Fruit fly (Drosophila melanogaster) whole organism, embryonic: ENCODE measurements around the gene CG31183.

ENCODE experiments used
- B-H1 ChIP-seq: fragments of 200-800 bp; sonication (Bioruptor generic); IDR thresholded peaks from 3 replicates; pipeline ENCODE4 v1.3.6; 2022; ENCODE audit warnings: missing biosample characterization, missing genetic modification characterization
- Bteb2 ChIP-seq: fragments of 200-800 bp; sonication (Bioruptor generic); optimal IDR thresholded peaks from 2 replicates; lab custom pipeline; 2016; ENCODE audit warnings: missing biosample characterization, missing genetic modification characterization
- CG10147 ChIP-seq: fragments of 200-800 bp; sonication (Bioruptor generic); optimal IDR thresholded peaks from 2 replicates; lab custom pipeline; 2019; ENCODE audit warnings: missing biosample characterization, mild to moderate bottlenecking, missing genetic modification characterization, moderate library complexity
- CG10267 ChIP-seq: fragments of 200-800 bp; sonication (Bioruptor generic); optimal IDR thresholded peaks from 2 replicates; lab custom pipeline; 2018; ENCODE audit warnings: missing biosample characterization, mild to moderate bottlenecking, missing genetic modification characterization, moderate library complexity
- CG10321 ChIP-seq: fragments of 200-800 bp; sonication (Bioruptor generic); IDR thresholded peaks from 2 replicates; pipeline ENCODE4 v1.3.6; 2022; ENCODE audit warnings: missing biosample characterization, missing genetic modification characterization
- CG10431 ChIP-seq: fragments of 200-800 bp; sonication (Bioruptor generic); optimal IDR thresholded peaks from 3 replicates; lab custom pipeline; 2018; ENCODE audit warnings: missing biosample characterization, mild to moderate bottlenecking, missing genetic modification characterization
- CG11085 ChIP-seq: fragments of 200-800 bp; sonication (Bioruptor generic); IDR thresholded peaks from 2 replicates; pipeline ENCODE4 v1.3.6; 2022; ENCODE audit warnings: missing biosample characterization, missing genetic modification characterization
- CG11696 ChIP-seq: fragments of 200-800 bp; sonication (Bioruptor generic); IDR thresholded peaks from 2 replicates; pipeline ENCODE4 v1.3.6; 2022; ENCODE audit warnings: missing biosample characterization, missing genetic modification characterization
- CG13123 ChIP-seq: fragments of 200-800 bp; sonication (Bioruptor generic); optimal IDR thresholded peaks from 2 replicates; lab custom pipeline; 2016; ENCODE audit warnings: missing biosample characterization, missing genetic modification characterization
- CG13624 ChIP-seq: fragments of 200-800 bp; sonication (Bioruptor generic); optimal IDR thresholded peaks from 2 replicates; lab custom pipeline; 2016; ENCODE audit warnings: missing biosample characterization, missing genetic modification characterization
- CG13894 ChIP-seq: fragments of 200-800 bp; sonication (Bioruptor generic); optimal IDR thresholded peaks from 3 replicates; lab custom pipeline; 2018; ENCODE audit warnings: missing biosample characterization, mild to moderate bottlenecking, missing genetic modification characterization, moderate library complexity
- CG15011 ChIP-seq: fragments of 200-800 bp; sonication (Bioruptor generic); optimal IDR thresholded peaks from 3 replicates; lab custom pipeline; 2018; ENCODE audit warnings: missing biosample characterization, mild to moderate bottlenecking, missing genetic modification characterization
- CG18764 ChIP-seq: fragments of 200-800 bp; sonication (Bioruptor generic); optimal IDR thresholded peaks from 3 replicates; lab custom pipeline; 2016; ENCODE audit warnings: missing biosample characterization, missing genetic modification characterization
- CG3163 ChIP-seq: fragments of 200-800 bp; sonication (Bioruptor generic); optimal IDR thresholded peaks from 3 replicates; lab custom pipeline; 2016; ENCODE audit warnings: missing biosample characterization, missing genetic modification characterization
- CG3838 ChIP-seq: fragments of 200-800 bp; sonication (Bioruptor generic); optimal IDR thresholded peaks from 3 replicates; lab custom pipeline; 2016; ENCODE audit warnings: missing biosample characterization, missing genetic modification characterization
- CG4424 ChIP-seq: fragments of 200-800 bp; sonication (Bioruptor generic); optimal IDR thresholded peaks from 3 replicates; lab custom pipeline; 2016; ENCODE audit warnings: missing biosample characterization, missing genetic modification characterization
- CG7839 ChIP-seq: fragments of 200-800 bp; sonication (Bioruptor generic); optimal IDR thresholded peaks from 3 replicates; lab custom pipeline; 2018; ENCODE audit warnings: missing biosample characterization, mild to moderate bottlenecking, missing genetic modification characterization, moderate library complexity
- CG8290 ChIP-seq, 3 experiments: fragments of 200-800 bp; sonication (Bioruptor generic); optimal IDR thresholded peaks; 2 replicates each; lab custom pipeline; 2016 to 2019; ENCODE audit warnings: missing biosample characterization in 3 of 3, missing genetic modification characterization in 3 of 3, mild to moderate bottlenecking in 2 of 3, moderate library complexity in 1 of 3
- CTCF ChIP-seq: fragments of 200-800 bp; sonication (Bioruptor generic); optimal IDR thresholded peaks from 2 replicates; lab custom pipeline; 2017; ENCODE audit warnings: missing biosample characterization, mild to moderate bottlenecking, missing genetic modification characterization, moderate library complexity
- D ChIP-seq, 2 experiments: fragments of 200-800 bp in 1 of 2; fragments of >200 bp in 1 of 2; sonication (Bioruptor generic) in 1 of 2; optimal IDR thresholded peaks; 2 replicates in 1 of 2; 3 replicates in 1 of 2; lab custom pipeline; 2017; ENCODE audit warnings: mild to moderate bottlenecking in 1 of 2, missing biosample characterization in 1 of 2, missing genetic modification characterization in 1 of 2, missing genetic modification reagents in 1 of 2
- ERR ChIP-seq: fragments of 200-800 bp; sonication (Bioruptor generic); optimal IDR thresholded peaks from 2 replicates; lab custom pipeline; 2016; ENCODE audit warnings: missing biosample characterization, missing genetic modification characterization
- Fer1 ChIP-seq: fragments of 200-800 bp; sonication (Bioruptor generic); optimal IDR thresholded peaks from 2 replicates; lab custom pipeline; 2017; ENCODE audit warnings: missing biosample characterization, mild to moderate bottlenecking, missing genetic modification characterization
- HLH3B ChIP-seq: fragments of 200-800 bp; sonication (Bioruptor generic); IDR thresholded peaks from 2 replicates; pipeline ENCODE4 v1.3.6; 2022; ENCODE audit warnings: missing biosample characterization, missing genetic modification characterization
- Hmr ChIP-seq: fragments of 200-800 bp; sonication (Bioruptor generic); optimal IDR thresholded peaks from 3 replicates; lab custom pipeline; 2017; ENCODE audit warnings: mild to moderate bottlenecking, missing biosample characterization, missing genetic modification reagents, missing genetic modification characterization
- Hmx ChIP-seq: fragments of 200-800 bp; sonication (Bioruptor generic); optimal IDR thresholded peaks from 2 replicates; lab custom pipeline; 2016; ENCODE audit warnings: missing biosample characterization, missing genetic modification characterization
- Hr51 ChIP-seq, 2 experiments: fragments of 200-800 bp; sonication (Bioruptor generic); optimal IDR thresholded peaks; 2 replicates in 1 of 2; 3 replicates in 1 of 2; lab custom pipeline; 2016 to 2018; ENCODE audit warnings: missing biosample characterization in 2 of 2, missing genetic modification characterization in 2 of 2, mild to moderate bottlenecking in 1 of 2, moderate library complexity in 1 of 2
- Jarid2 ChIP-seq: fragments of 200-800 bp; sonication (Bioruptor generic); optimal IDR thresholded peaks from 3 replicates; lab custom pipeline; 2017; ENCODE audit warnings: mild to moderate bottlenecking, missing biosample characterization, missing genetic modification reagents, missing genetic modification characterization
- NfI ChIP-seq: fragments of 200-800 bp; sonication (Bioruptor generic); optimal IDR thresholded peaks from 3 replicates; lab custom pipeline; 2018; ENCODE audit warnings: missing biosample characterization, mild to moderate bottlenecking, missing genetic modification characterization, moderate library complexity
- Sox102F ChIP-seq: fragments of 200-800 bp; sonication (Bioruptor generic); optimal IDR thresholded peaks from 2 replicates; lab custom pipeline; 2018; ENCODE audit warnings: missing biosample characterization, mild to moderate bottlenecking, missing genetic modification characterization, moderate library complexity
- Taf1 ChIP-seq: fragments of 200-800 bp; sonication (Bioruptor generic); IDR thresholded peaks from 2 replicates; pipeline ENCODE4 v1.3.6; 2022; ENCODE audit warnings: missing biosample characterization, missing genetic modification characterization
- ab ChIP-seq: fragments of 200-800 bp; sonication (Bioruptor generic); optimal IDR thresholded peaks from 2 replicates; lab custom pipeline; 2016; ENCODE audit warnings: missing biosample characterization, missing genetic modification characterization
- aop ChIP-seq: fragments of 200-800 bp; sonication (Bioruptor generic); IDR thresholded peaks from 2 replicates; pipeline ENCODE4 v1.3.6; 2022; ENCODE audit warnings: missing biosample characterization, missing genetic modification characterization
- chinmo ChIP-seq: fragments of 200-800 bp; sonication (Bioruptor generic); IDR thresholded peaks from 4 replicates; pipeline ENCODE4 v1.3.6; 2022; ENCODE audit warnings: missing biosample characterization, missing genetic modification characterization; ENCODE audit not compliant: partially characterized antibody
- crc ChIP-seq: fragments of 200-800 bp; sonication (Bioruptor generic); optimal IDR thresholded peaks from 2 replicates; lab custom pipeline; 2016; ENCODE audit warnings: missing biosample characterization, missing genetic modification characterization
- croc ChIP-seq: fragments of 200-800 bp; sonication (Bioruptor generic); conservative IDR thresholded peaks from 3 replicates; pipeline ENCODE4 v1.3.6; 2022; ENCODE audit warnings: missing biosample characterization, missing genetic modification characterization
- crol ChIP-seq: fragments of 200-800 bp; sonication (Bioruptor generic); IDR thresholded peaks from 2 replicates; pipeline ENCODE4 v1.3.6; 2022; ENCODE audit warnings: missing biosample characterization, missing genetic modification characterization
- fd64A ChIP-seq: fragments of 200-800 bp; sonication (Bioruptor generic); optimal IDR thresholded peaks from 3 replicates; lab custom pipeline; 2018; ENCODE audit warnings: missing biosample characterization, mild to moderate bottlenecking, missing genetic modification characterization
- gfzf ChIP-seq: fragments of 200-800 bp; sonication (Bioruptor generic); optimal IDR thresholded peaks from 2 replicates; lab custom pipeline; 2016; ENCODE audit warnings: missing biosample characterization, mild to moderate bottlenecking, missing genetic modification characterization, moderate library complexity
- grau ChIP-seq: fragments of 200-800 bp; optimal IDR thresholded peaks from 3 replicates; lab custom pipeline; 2019; ENCODE audit warnings: missing biosample characterization, mild to moderate bottlenecking, missing genetic modification characterization, moderate library complexity
- grn ChIP-seq: fragments of 200-800 bp; sonication (Bioruptor generic); optimal IDR thresholded peaks from 3 replicates; lab custom pipeline; 2017; ENCODE audit warnings: missing biosample characterization, missing genetic modification characterization
- kni ChIP-seq: fragments of 200-800 bp; sonication (Bioruptor generic); optimal IDR thresholded peaks from 3 replicates; lab custom pipeline; 2017; ENCODE audit warnings: mild to moderate bottlenecking, missing biosample characterization, missing genetic modification reagents, missing genetic modification characterization
- onecut ChIP-seq: fragments of 200-800 bp; sonication (Bioruptor generic); IDR thresholded peaks from 2 replicates; pipeline ENCODE4 v1.3.6; 2022; ENCODE audit warnings: missing biosample characterization, missing genetic modification characterization
- pros ChIP-seq: fragments of 200-800 bp; sonication (Bioruptor generic); optimal IDR thresholded peaks from 3 replicates; lab custom pipeline; 2019; ENCODE audit warnings: missing biosample characterization, mild to moderate bottlenecking, missing genetic modification characterization, moderate library complexity
- row ChIP-seq: fragments of 200-800 bp; sonication (Bioruptor generic); IDR thresholded peaks from 3 replicates; pipeline ENCODE4 v1.3.6; 2022; ENCODE audit warnings: missing biosample characterization, missing genetic modification characterization
- salm ChIP-seq: fragments of 200-800 bp; sonication (Bioruptor generic); optimal IDR thresholded peaks from 2 replicates; lab custom pipeline; 2018; ENCODE audit warnings: missing biosample characterization, mild to moderate bottlenecking, missing genetic modification characterization
- sens-2 ChIP-seq: fragments of 200-800 bp; sonication (Bioruptor generic); IDR thresholded peaks from 2 replicates; pipeline ENCODE4 v1.3.6; 2022; ENCODE audit warnings: missing biosample characterization, missing genetic modification characterization
- sr ChIP-seq: fragments of 200-800 bp; sonication (Bioruptor generic); IDR thresholded peaks from 3 replicates; pipeline ENCODE4 v1.3.6; 2022; ENCODE audit warnings: missing biosample characterization, missing genetic modification characterization
- trh ChIP-seq: fragments of 200-800 bp; sonication (Bioruptor generic); optimal IDR thresholded peaks from 2 replicates; lab custom pipeline; 2016; ENCODE audit warnings: missing biosample characterization, missing genetic modification characterization

Gene CG31183

dm6 chr3R:15816276-15816675 is 59.5 kb downstream of the CG31183 start (continued):
- no peak for TF ChIP-seq Hr51 (GFP tag; optimal IDR thresholded peaks at IDR 0.05; lab: Kevin White, UChicago)
- TF ChIP-seq CG10431 (GFP tag; lab: Kevin White, UChicago): no peak
- TF ChIP-seq pros (GFP tag; lab: Kevin White, UChicago): no peak
- TF ChIP-seq CG13624 (GFP tag; lab: Kevin White, UChicago): no peak
- TF ChIP-seq D (optimal IDR thresholded peaks at IDR 0.05; lab: Kevin White, UChicago): no peak
- TF ChIP-seq D (GFP tag; optimal IDR thresholded peaks at IDR 0.05; lab: Kevin White, UChicago): no peak
- TF ChIP-seq NfI (GFP tag; lab: Kevin White, UChicago): no peak
- TF ChIP-seq trh (GFP tag; lab: Kevin White, UChicago): no peak
- no peak for TF ChIP-seq CG4424 (GFP tag; lab: Kevin White, UChicago)
- no peak for TF ChIP-seq CG10147 (GFP tag; lab: Kevin White, UChicago)
- TF ChIP-seq salm (tag; lab: Kevin White, UChicago): no peak
- TF ChIP-seq ab (GFP tag; lab: Kevin White, UChicago): no peak
- no peak for TF ChIP-seq chinmo (GFP tag; lab: Robert Waterston, UW)
- no peak for TF ChIP-seq Fer1 (GFP tag; lab: Kevin White, UChicago)
- TF ChIP-seq CG7839 (tag; lab: Kevin White, UChicago): no peak
- no peak for TF ChIP-seq CG11085 (GFP tag; lab: Robert Waterston, UW)
- no peak for TF ChIP-seq aop (GFP tag; lab: Robert Waterston, UW)
- no peak for TF ChIP-seq CG13123 (GFP tag; lab: Kevin White, UChicago)
- no peak for TF ChIP-seq grau (tag; lab: Kevin White, UChicago)
- TF ChIP-seq Taf1 (GFP tag; lab: Robert Waterston, UW): no peak

DNA sequence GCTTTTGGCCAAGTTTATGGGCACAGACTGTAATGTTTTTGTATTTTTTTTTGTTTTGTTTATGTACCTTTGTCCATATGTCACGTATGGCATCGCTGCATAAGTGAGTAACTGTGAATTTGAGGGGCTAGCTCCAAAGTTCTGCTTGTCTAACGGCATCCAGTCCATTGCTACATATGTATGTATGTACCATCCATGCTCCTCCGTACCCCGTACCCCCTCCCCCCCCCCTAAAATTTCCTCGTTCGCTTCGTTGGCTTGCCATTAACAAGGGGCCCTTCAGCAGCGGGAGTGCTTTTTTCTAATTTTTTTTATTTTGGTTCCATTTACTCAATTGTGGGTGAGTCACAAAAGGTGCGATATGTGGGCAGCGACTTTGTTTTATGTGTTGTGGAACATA is 61.6 kb downstream of the CG31183 start:
- no peak for TF ChIP-seq crc (GFP tag; lab: Kevin White, UChicago)
- TF ChIP-seq CG10267 (tag; lab: Kevin White, UChicago): no peak
- TF ChIP-seq crol (GFP tag; lab: Robert Waterston, UW): peak; percentile 83
- peak; percentile 49 for TF ChIP-seq kni (GFP tag; lab: Kevin White, UChicago)
- peak; percentile 71; the same call in 2 of the 3 replicates for TF ChIP-seq sr (GFP tag; lab: Robert Waterston, UW)

DNA sequence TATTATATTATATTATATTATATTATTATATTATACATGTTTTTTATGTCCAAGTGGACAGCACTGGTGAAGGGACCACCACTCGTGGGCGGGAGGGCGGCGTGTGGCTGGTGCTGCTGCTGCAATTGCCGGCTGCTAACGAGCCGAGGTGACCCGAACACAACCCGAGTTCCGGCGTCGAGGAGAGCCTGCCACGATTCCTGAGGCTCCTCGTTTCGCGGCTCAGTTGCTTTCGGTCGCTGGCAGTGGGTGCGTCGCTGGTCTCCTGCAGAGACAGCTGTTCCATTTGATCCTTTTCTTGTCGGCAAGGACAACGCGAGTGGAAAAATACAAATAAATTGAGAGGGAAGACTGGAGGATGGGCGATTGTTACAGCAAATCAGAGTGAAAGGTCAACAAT is 65.4 kb downstream of the CG31183 start:
- TF ChIP-seq CG10267 (tag; lab: Kevin White, UChicago): no peak
- no peak for TF ChIP-seq CG10147 (GFP tag; lab: Kevin White, UChicago)
- no peak for TF ChIP-seq Bteb2 (GFP tag; lab: Kevin White, UChicago)
- no peak for TF ChIP-seq Hmx
- TF ChIP-seq CG11696 (GFP tag; lab: Robert Waterston, UW): no peak
- TF ChIP-seq Hmr (GFP tag; lab: Kevin White, UChicago): no peak
- no peak for TF ChIP-seq CTCF
- TF ChIP-seq CG3838: no peak
- TF ChIP-seq CG10321 (GFP tag; lab: Robert Waterston, UW): no peak
- no peak for TF ChIP-seq ERR (GFP tag; lab: Kevin White, UChicago)
- no peak for TF ChIP-seq CG3163 (GFP tag; lab: Kevin White, UChicago)
- no peak for TF ChIP-seq fd64A (GFP tag; lab: Kevin White, UChicago)
- TF ChIP-seq HLH3B (GFP tag; lab: Robert Waterston, UW): no peak
- TF ChIP-seq croc (GFP tag; lab: Robert Waterston, UW): no peak
- no peak for TF ChIP-seq gfzf (GFP tag; lab: Kevin White, UChicago)
- TF ChIP-seq CG8290 (GFP tag; optimal IDR thresholded peaks at IDR 0.05; lab: Kevin White, UChicago): no peak
- peak in 1 of 2 experiments; percentile 9 for TF ChIP-seq CG8290 (tag; optimal IDR thresholded peaks at IDR 0.05; lab: Kevin White, UChicago)
- TF ChIP-seq onecut (GFP tag; lab: Robert Waterston, UW): no peak
- TF ChIP-seq sens-2 (GFP tag; lab: Robert Waterston, UW): no peak
- peak; percentile 11 for TF ChIP-seq CG13894
- TF ChIP-seq CG15011 (GFP tag; lab: Kevin White, UChicago): no peak
- TF ChIP-seq grn (GFP tag; lab: Kevin White, UChicago): no peak
- no peak for TF ChIP-seq CG18764 (GFP tag; lab: Kevin White, UChicago)
- TF ChIP-seq row: no peak
- no peak for TF ChIP-seq Sox102F (GFP tag; lab: Kevin White, UChicago)
- no peak for TF ChIP-seq B-H1 (GFP tag; lab: Robert Waterston, UW)
- TF ChIP-seq Jarid2 (GFP tag; lab: Kevin White, UChicago): peak; percentile 29
